Worm (Caenorhabditis elegans): ENCODE results near the gene mct-6.

Gene mct-6

DNA sequence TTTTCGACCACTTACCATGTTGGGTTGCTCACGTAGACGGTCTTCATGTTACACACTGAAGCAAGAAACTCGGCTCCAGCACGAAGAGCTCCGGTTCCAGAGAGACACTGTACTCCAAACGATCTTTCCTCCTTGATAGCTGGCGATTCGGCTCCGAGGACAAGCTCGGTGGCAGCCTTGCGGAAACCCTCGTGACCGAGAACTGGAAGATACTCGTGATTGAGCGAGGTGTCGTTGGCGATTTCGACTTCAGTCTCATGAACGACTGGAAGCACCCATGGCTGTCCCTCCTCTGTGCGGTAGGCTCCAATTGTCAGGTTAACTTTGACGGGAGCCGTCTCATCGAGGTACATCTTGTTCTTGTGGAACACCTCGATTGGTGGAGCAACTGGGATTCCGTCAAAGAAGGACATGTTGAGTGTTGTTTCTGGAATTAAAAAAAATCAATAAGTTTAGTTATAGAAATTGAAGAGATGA, 22.4 kb upstream of the mct-6 start, which contains the start of gene got-1.2:
got-1.2 (minus strand) TSS at position 427 of the 477 bp plus-strand sequence.
- no peak for TF ChIP-seq ref-2 (tag; optimal IDR thresholded peaks at IDR 0.05)
- no peak for TF ChIP-seq ceh-48 (tag; optimal IDR thresholded peaks at IDR 0.05)
- no peak for TF ChIP-seq ama-1 (optimal IDR thresholded peaks at IDR 0.05)
- TF ChIP-seq madf-2 (tag; optimal IDR thresholded peaks at IDR 0.05), result no peak
- no peak for TF ChIP-seq pha-4 (tag; optimal IDR thresholded peaks at IDR 0.05)

DNA sequence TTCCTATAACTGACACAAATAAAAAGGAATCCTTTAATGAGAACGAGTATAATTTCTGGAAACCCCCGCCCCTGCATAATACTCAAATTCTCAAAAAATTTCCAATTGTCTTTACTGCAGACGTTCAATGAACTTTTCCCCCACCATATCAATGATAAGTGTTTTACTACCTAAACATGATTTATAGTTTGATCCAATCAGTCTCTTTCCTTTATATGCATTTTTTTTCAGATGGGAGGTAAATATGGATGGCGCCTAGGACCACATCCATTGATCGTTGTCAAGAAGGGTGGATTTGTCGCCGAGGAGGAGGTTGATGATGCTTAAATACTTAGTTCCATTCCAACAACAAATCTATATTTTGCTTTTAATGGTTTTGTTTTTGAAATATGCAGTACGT, 16.9 kb upstream of the mct-6 start:
- TF ChIP-seq hlh-30 (tag; optimal IDR thresholded peaks at IDR 0.05; ENCODE audit: insufficient read depth) (no peak), ceh-2 (tag; optimal IDR thresholded peaks at IDR 0.05) (no peak), ceh-34 (tag; optimal IDR thresholded peaks at IDR 0.05) (no peak), ceh-14 (tag; optimal IDR thresholded peaks at IDR 0.05) (no peak), ceh-48 (tag; optimal IDR thresholded peaks at IDR 0.05) (no peak), K09A11.1 (tag; optimal IDR thresholded peaks at IDR 0.05; ENCODE audit: insufficient read depth) (no peak), nhr-11 (tag; optimal IDR thresholded peaks at IDR 0.05) (no peak), ttx-3 (tag; optimal IDR thresholded peaks at IDR 0.05) (no peak), rnt-1 (tag; optimal IDR thresholded peaks at IDR 0.05) (no peak), mec-3 (tag; optimal IDR thresholded peaks at IDR 0.05; ENCODE audit: borderline replicate concordance) (no peak), sdc-2 (tag; optimal IDR thresholded peaks at IDR 0.05) (no peak), unc-42 (tag; optimal IDR thresholded peaks at IDR 0.05) (no peak), unc-55 (GFP tag; optimal IDR thresholded peaks at IDR 0.05) (no peak), pha-2 (tag; optimal IDR thresholded peaks at IDR 0.05) (no peak), ceh-22 (tag; optimal IDR thresholded peaks at IDR 0.05) (no peak), ztf-16 (tag; optimal IDR thresholded peaks at IDR 0.05) (no peak), fax-1 (tag; optimal IDR thresholded peaks at IDR 0.05) (no peak), fkh-10 (GFP tag; optimal IDR thresholded peaks at IDR 0.05) (no peak), ceh-45 (GFP tag; IDR thresholded peaks at IDR 0.05) (no peak)

ce11 chrX:16786021-16786488, 15.8 kb upstream of the mct-6 start, which contains the start of gene T01C8.2:
Gene T01C8.2 (plus strand): TSS chrX:16786438.
- TF ChIP-seq ztf-16 (tag; optimal IDR thresholded peaks at IDR 0.05) (no peak), C08G9.2 (tag; optimal IDR thresholded peaks at IDR 0.05) (no peak), sox-4 (tag; optimal IDR thresholded peaks at IDR 0.05) (no peak), ceh-24 (tag; optimal IDR thresholded peaks at IDR 0.05) (no peak), T23F11.4 (GFP tag; optimal IDR thresholded peaks at IDR 0.05) (no peak), pag-3 (tag; optimal IDR thresholded peaks at IDR 0.05; ENCODE audit: borderline replicate concordance) (no peak), pat-9 (tag; optimal IDR thresholded peaks at IDR 0.05) (no peak), odd-2 (tag; optimal IDR thresholded peaks at IDR 0.05) (no peak), hlh-8 (tag; optimal IDR thresholded peaks at IDR 0.05) (no peak), madf-2 (tag; optimal IDR thresholded peaks at IDR 0.05) (no peak), Y22D7AL.16 (tag; optimal IDR thresholded peaks at IDR 0.05) (no peak), nhr-11 (tag; optimal IDR thresholded peaks at IDR 0.05) (no peak), zip-5 (tag; optimal IDR thresholded peaks at IDR 0.05) (no peak), ttx-3 (tag; optimal IDR thresholded peaks at IDR 0.05) (no peak), sox-2 (GFP tag; IDR thresholded peaks at IDR 0.05) (no peak), gmeb-2 (tag; optimal IDR thresholded peaks at IDR 0.05) (no peak), ref-2 (tag; optimal IDR thresholded peaks at IDR 0.05) (no peak), sdc-2 (tag; optimal IDR thresholded peaks at IDR 0.05) (no peak)

- no peak for TF ChIP-seq che-1 (tag; optimal IDR thresholded peaks at IDR 0.05)
- no peak for TF ChIP-seq ceh-22 (tag; optimal IDR thresholded peaks at IDR 0.05)
- TF ChIP-seq madf-2 (tag; optimal IDR thresholded peaks at IDR 0.05), result no peak
- TF ChIP-seq pax-1 (tag; optimal IDR thresholded peaks at IDR 0.05), result no peak
- TF ChIP-seq unc-55 (GFP tag; optimal IDR thresholded peaks at IDR 0.05), result no peak
- TF ChIP-seq rnt-1 (tag; optimal IDR thresholded peaks at IDR 0.05), result no peak
- TF ChIP-seq ceh-14 (tag; optimal IDR thresholded peaks at IDR 0.05), result no peak
- TF ChIP-seq elt-4 (tag; optimal IDR thresholded peaks at IDR 0.05), result no peak
- no peak for TF ChIP-seq ceh-34 (tag; optimal IDR thresholded peaks at IDR 0.05)
- no peak for TF ChIP-seq ceh-19 (GFP tag; optimal IDR thresholded peaks at IDR 0.05)
- no peak for TF ChIP-seq sox-2 (GFP tag; IDR thresholded peaks at IDR 0.05)
- TF ChIP-seq ceh-18 (tag; optimal IDR thresholded peaks at IDR 0.05), result no peak
- no peak for TF ChIP-seq ceh-2 (tag; optimal IDR thresholded peaks at IDR 0.05)
Measured at ce11 chrX:16784038-16784437, 13.7 kb upstream of the mct-6 start.

Data from whole organism, late embryonic.